Worm (Caenorhabditis elegans): ENCODE results near the gene fbxb-92.

ce11 chrII:3787151-3787550 lies 39.8 kb upstream of the fbxb-92 start, which contains the start of gene T24E12.13:
- TF ChIP-seq snpc-4 (tag; optimal IDR thresholded peaks at IDR 0.05) (no peak), hmg-11 (tag; optimal IDR thresholded peaks at IDR 0.05) (no peak), nhr-28 (tag; optimal IDR thresholded peaks at IDR 0.05) (no peak), lin-15B (tag; optimal IDR thresholded peaks at IDR 0.05) (no peak), daf-12 (tag; optimal IDR thresholded peaks at IDR 0.05) (no peak), aly-2 (tag; optimal IDR thresholded peaks at IDR 0.05) (no peak), unc-62 (GFP tag; optimal IDR thresholded peaks at IDR 0.05) (no peak), pha-4 (tag; optimal IDR thresholded peaks at IDR 0.05) (no peak), fos-1 (tag; optimal IDR thresholded peaks at IDR 0.05) (no peak), ZK546.5 (tag; optimal IDR thresholded peaks at IDR 0.05) (no peak), lin-39 (tag; optimal IDR thresholded peaks at IDR 0.05) (no peak), skn-1 (tag; optimal IDR thresholded peaks at IDR 0.05) (no peak), tbx-2 (tag; optimal IDR thresholded peaks at IDR 0.05) (no peak)
